Worm (Caenorhabditis elegans): ENCODE results near the gene F07F6.2.
A peak's percentile ranks its signal among the peaks of the same experiment; 100 is the strongest.

Gene F07F6.2

ce11 chrII:5389831-5390323 is 40.1 kb upstream of the F07F6.2 start, which contains the start of gene ndx-6 (continued):
- TF ChIP-seq nhr-80 (tag; optimal IDR thresholded peaks at IDR 0.05) (peak; percentile 40), mes-4 (tag; optimal IDR thresholded peaks at IDR 0.05) (no peak), egl-18 (GFP tag; IDR thresholded peaks at IDR 0.05) (no peak), dpl-1 (GFP tag; optimal IDR thresholded peaks at IDR 0.05) (peak; percentile 92), ekl-4 (GFP tag; IDR thresholded peaks at IDR 0.05) (0 out of 2 replicates have a peak, but pooled peaks have one; percentile 64), nfya-2 (GFP tag; IDR thresholded peaks at IDR 0.05) (no peak), ceh-79 (tag; optimal IDR thresholded peaks at IDR 0.05) (no peak), hsf-1 (GFP tag; IDR thresholded peaks at IDR 0.05) (peak; percentile 53; the same call in 1 of the 2 replicates), gei-17 (GFP tag; optimal IDR thresholded peaks at IDR 0.05) (no peak), dpff-1 (tag; optimal IDR thresholded peaks at IDR 0.05) (no peak), attf-3 (GFP tag; conservative IDR thresholded peaks at IDR 0.05) (0 out of 2 replicates have a peak, but pooled peaks have one; percentile 33), lsl-1 (GFP tag; optimal IDR thresholded peaks at IDR 0.05) (peak; percentile 46), rcor-1 (GFP tag; IDR thresholded peaks at IDR 0.05) (peak; percentile 79), Y56A3A.18 (GFP tag; IDR thresholded peaks at IDR 0.05) (no peak), ccch-3 (GFP tag; optimal IDR thresholded peaks at IDR 0.05) (no peak), aptf-3 (GFP tag; IDR thresholded peaks at IDR 0.05) (no peak), fkh-3 (tag; optimal IDR thresholded peaks at IDR 0.05) (no peak), sea-2 (GFP tag; IDR thresholded peaks at IDR 0.05) (no peak), ceh-91 (GFP tag; IDR thresholded peaks at IDR 0.05) (0 out of 2 replicates have a peak, but pooled peaks have one; percentile 33), B0035.1 (tag; optimal IDR thresholded peaks at IDR 0.05) (no peak), cebp-1 (GFP tag; IDR thresholded peaks at IDR 0.05) (no peak), cebp-1 (tag; optimal IDR thresholded peaks at IDR 0.05) (peak; percentile 65), ZK185.1 (tag; optimal IDR thresholded peaks at IDR 0.05; ENCODE audit: poor library complexity, severe bottlenecking) (peak; percentile 74), pbrm-1 (GFP tag; IDR thresholded peaks at IDR 0.05) (peak; percentile 52; the same call in 1 of the 2 replicates), sptf-2 (GFP tag; optimal IDR thresholded peaks at IDR 0.05) (no peak), xnd-1 (tag; optimal IDR thresholded peaks at IDR 0.05) (peak; percentile 26), attf-5 (GFP tag; optimal IDR thresholded peaks at IDR 0.05) (peak; percentile 77), rpc-1 (optimal IDR thresholded peaks at IDR 0.05) (no peak), rpc-1 (tag; optimal IDR thresholded peaks at IDR 0.05) (no peak), F10E7.11 (tag; optimal IDR thresholded peaks at IDR 0.05) (no peak), zim-3 (tag; optimal IDR thresholded peaks at IDR 0.05) (no peak), lsy-27 (tag; optimal IDR thresholded peaks at IDR 0.05; ENCODE audit: borderline replicate concordance, insufficient read depth) (no peak), madf-3 (GFP tag; IDR thresholded peaks at IDR 0.05) (peak; percentile 75; the same call in 1 of the 2 replicates), mel-28 (tag; optimal IDR thresholded peaks at IDR 0.05; ENCODE audit: borderline replicate concordance) (no peak), lin-35 (GFP tag; optimal IDR thresholded peaks at IDR 0.05) (peak; percentile 63 to 96 (median 83)), unc-130 (GFP tag; optimal IDR thresholded peaks at IDR 0.05) (no peak), bed-2 (GFP tag; IDR thresholded peaks at IDR 0.05) (no peak), dox-1 (GFP tag; IDR thresholded peaks at IDR 0.05) (peak; percentile 67), sdz-38 (tag; optimal IDR thresholded peaks at IDR 0.05) (no peak), madf-8 (GFP tag; conservative IDR thresholded peaks at IDR 0.05) (no peak), snpc-1.3 (tag; optimal IDR thresholded peaks at IDR 0.05; ENCODE audit: insufficient read depth) (peak; percentile 5), D2030.7 (GFP tag; IDR thresholded peaks at IDR 0.05) (0 out of 2 replicates have a peak, but pooled peaks have one; percentile 17), F55B11.4 (tag; optimal IDR thresholded peaks at IDR 0.05; ENCODE audit: borderline replicate concordance, insufficient read depth) (no peak), lin-26 (GFP tag; IDR thresholded peaks at IDR 0.05) (no peak), T26A5.8 (tag; optimal IDR thresholded peaks at IDR 0.05) (no peak), F57A8.1 (GFP tag; optimal IDR thresholded peaks at IDR 0.05) (peak; percentile 14), ztf-26 (tag; optimal IDR thresholded peaks at IDR 0.05) (peak; percentile 9), attf-6 (GFP tag; IDR thresholded peaks at IDR 0.05) (peak; percentile 38; the same call in 1 of the 2 replicates), bed-1 (GFP tag; IDR thresholded peaks at IDR 0.05) (no peak)
